Worm (Caenorhabditis elegans) whole organism, early embryonic: ENCODE measurements around the gene F07C4.10.

ENCODE experiments used
- aly-1 ChIP-seq: sonication (generic microtip); optimal IDR thresholded peaks from 2 replicates; lab custom pipeline; 2016; ENCODE audit warnings: missing genetic modification characterization, missing compliant biosample characterization
- hmbx-1 ChIP-seq: sonication (generic microtip); optimal IDR thresholded peaks from 2 replicates; lab custom pipeline; 2016; ENCODE audit warnings: mild to moderate bottlenecking, missing genetic modification characterization, missing compliant biosample characterization
- sea-1 ChIP-seq: fragments of 200-800 bp; sonication (Bioruptor generic); conservative IDR thresholded peaks from 2 replicates; pipeline ENCODE4 v1.3.6; 2022; ENCODE audit warnings: missing genetic modification characterization, missing compliant biosample characterization

DNA sequence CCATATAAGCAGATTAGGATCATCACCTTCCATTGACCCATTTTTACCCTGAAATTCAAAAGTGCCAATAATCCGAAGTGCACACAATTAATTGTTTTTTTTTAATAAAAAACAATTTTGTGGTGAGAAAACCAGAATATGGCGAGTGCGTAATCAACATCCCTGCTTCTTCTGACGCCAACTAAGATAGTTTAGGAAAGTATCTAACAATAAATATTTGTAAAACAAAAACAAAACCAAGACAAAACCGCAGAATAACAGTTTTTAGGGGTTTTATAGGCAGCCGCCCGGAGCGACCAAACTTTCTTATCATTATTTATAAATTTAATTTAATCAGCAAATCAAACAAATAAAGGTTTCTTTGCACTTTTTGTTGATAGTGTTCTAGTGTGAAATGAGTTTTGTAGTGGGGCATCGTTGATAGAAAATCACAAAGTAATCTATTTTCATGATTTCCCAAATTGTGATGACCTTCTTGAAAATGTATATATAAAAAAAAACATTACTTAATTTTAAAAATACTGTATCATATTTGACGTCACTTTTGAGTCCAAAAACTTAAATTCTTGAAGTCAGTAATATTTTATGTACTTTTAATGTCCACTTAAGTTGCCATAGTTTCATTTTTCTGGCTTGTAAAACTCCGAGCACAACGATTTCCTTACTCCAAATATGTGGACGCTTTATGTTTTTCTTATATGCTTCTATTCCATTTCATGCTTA is 29.8 kb downstream of the F07C4.10 start, which contains the start of the genes folt-3 and clec-214:
- no peak for TF ChIP-seq aly-1 (tag; lab: Kevin White, UChicago)
- no peak for TF ChIP-seq sea-1 (GFP tag; lab: Robert Waterston, UW)
- TF ChIP-seq hmbx-1 = no peak
